Fruit fly (Drosophila melanogaster): ENCODE measurements around the gene plh.

Gene plh

DNA sequence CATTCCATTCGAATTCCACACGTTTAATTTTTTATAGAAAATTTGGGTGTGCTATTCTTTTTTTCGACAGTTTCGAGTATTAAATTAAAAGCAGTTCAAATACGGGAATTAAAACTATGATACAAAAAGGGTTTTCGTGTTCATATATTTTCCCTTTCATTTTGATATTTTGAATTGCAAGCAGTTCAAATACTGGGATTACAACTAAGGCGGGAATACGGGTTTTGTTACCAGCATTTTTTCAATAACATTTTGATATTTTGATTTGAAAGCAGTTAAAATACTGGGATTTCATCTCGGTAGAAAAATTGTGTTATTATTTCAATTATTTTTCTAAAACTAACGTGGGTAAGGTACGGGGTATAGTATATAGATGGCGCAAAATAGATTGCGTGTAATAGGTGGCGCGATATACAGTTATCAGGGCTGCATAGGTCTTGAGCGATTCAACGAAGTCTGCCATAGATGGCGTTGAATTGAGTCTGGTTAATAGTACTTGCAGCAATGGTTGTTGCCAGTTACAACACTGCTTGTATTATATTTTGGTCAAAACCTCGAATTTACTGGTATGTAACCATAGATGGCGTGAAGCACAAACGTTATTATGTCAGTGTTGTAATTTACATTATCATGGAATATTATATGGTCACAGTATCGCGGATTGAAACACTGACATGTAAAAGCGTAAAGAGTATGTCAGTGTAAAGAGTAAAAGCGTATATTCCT is 40.3 kb downstream of the plh start (continued):
- TF ChIP-seq CG14441 (GFP tag; IDR thresholded peaks at IDR 0.05) (peak; percentile 60), Taf1 (GFP tag; IDR thresholded peaks at IDR 0.05) (peak; percentile 34; the same call in 1 of the 2 replicates), gem (tag; optimal IDR thresholded peaks at IDR 0.05) (peak; percentile 58), CG30403 (GFP tag; optimal IDR thresholded peaks at IDR 0.05) (peak; percentile 73), ci (GFP tag; IDR thresholded peaks at IDR 0.05) (peak; percentile 82; the same call in 2 of the 3 replicates), tio (GFP tag; optimal IDR thresholded peaks at IDR 0.05) (peak; percentile 11), CG10654 (GFP tag; optimal IDR thresholded peaks at IDR 0.05) (peak; percentile 59), amos (GFP tag; IDR thresholded peaks at IDR 0.05; ENCODE audit: partially characterized antibody) (peak; percentile 78), peb (GFP tag; IDR thresholded peaks at IDR 0.05) (0 out of 2 replicates have a peak, but pooled peaks have one; percentile 33), CG14965 (GFP tag; optimal IDR thresholded peaks at IDR 0.05; ENCODE audit: borderline replicate concordance) (peak; percentile 71), sd (tag; optimal IDR thresholded peaks at IDR 0.05) (peak; percentile 48), unpg (GFP tag; optimal IDR thresholded peaks at IDR 0.05) (peak; percentile 27), grau (tag; optimal IDR thresholded peaks at IDR 0.05) (peak; percentile 56), CG12659 (GFP tag; optimal IDR thresholded peaks at IDR 0.05) (peak; percentile 19), CG2116 (GFP tag; optimal IDR thresholded peaks at IDR 0.05) (peak; percentile 21), Hr51 (GFP tag; optimal IDR thresholded peaks at IDR 0.05) (peak; percentile 28 to 67), yki (optimal IDR thresholded peaks at IDR 0.05) (peak; percentile 1), CG14050 (GFP tag; IDR thresholded peaks at IDR 0.05) (no peak), seq (GFP tag; IDR thresholded peaks at IDR 0.05) (no peak), pho (GFP tag; optimal IDR thresholded peaks at IDR 0.05) (peak; percentile 77), HmgD (GFP tag; optimal IDR thresholded peaks at IDR 0.05) (peak; percentile 84), Rx (GFP tag; IDR thresholded peaks at IDR 0.05) (no peak), usp (GFP tag; optimal IDR thresholded peaks at IDR 0.05) (no peak), Antp (GFP tag; optimal IDR thresholded peaks at IDR 0.05) (peak; percentile 79), CG3847 (GFP tag; IDR thresholded peaks at IDR 0.05) (peak; percentile 73), Bgb (GFP tag; IDR thresholded peaks at IDR 0.05; ENCODE audit: partially characterized antibody) (peak; percentile 91), CG9817 (tag; optimal IDR thresholded peaks at IDR 0.05) (peak; percentile 67), ttk (GFP tag; IDR thresholded peaks at IDR 0.05) (no peak), CG11247 (GFP tag; IDR thresholded peaks at IDR 0.05) (peak; percentile 85), tx (GFP tag; optimal IDR thresholded peaks at IDR 0.05) (peak; percentile 16), CG8478 (optimal IDR thresholded peaks at IDR 0.05) (peak; percentile 89), CG10979 (tag; optimal IDR thresholded peaks at IDR 0.05) (peak; percentile 63), nom (GFP tag; optimal IDR thresholded peaks at IDR 0.05) (no peak), pnt (GFP tag; optimal IDR thresholded peaks at IDR 0.05) (peak; percentile 57), dm (GFP tag; optimal IDR thresholded peaks at IDR 0.05) (peak; percentile 34), Pdp1 (GFP tag; optimal IDR thresholded peaks at IDR 0.05) (peak; percentile 52 to 96), D (optimal IDR thresholded peaks at IDR 0.05) (no peak), D (GFP tag; optimal IDR thresholded peaks at IDR 0.05) (no peak), CG4854 (GFP tag; optimal IDR thresholded peaks at IDR 0.05) (peak; percentile 20), sima (GFP tag; optimal IDR thresholded peaks at IDR 0.05) (no peak), CG12391 (tag; optimal IDR thresholded peaks at IDR 0.05) (peak; percentile 35), pita (GFP tag; optimal IDR thresholded peaks at IDR 0.05) (peak; percentile 97), CG12744 (GFP tag; optimal IDR thresholded peaks at IDR 0.05) (peak; percentile 1), CG17612 (GFP tag; IDR thresholded peaks at IDR 0.05) (peak; percentile 51; the same call in 1 of the 2 replicates), Atf3 (GFP tag; optimal IDR thresholded peaks at IDR 0.05) (peak; percentile 13), vvl (GFP tag; IDR thresholded peaks at IDR 0.05) (peak; percentile 73), Ravus (GFP tag; IDR thresholded peaks at IDR 0.05) (no peak), NC2α (GFP tag; optimal IDR thresholded peaks at IDR 0.05) (peak; percentile 54), cad (GFP tag; optimal IDR thresholded peaks at IDR 0.05) (no peak), CG13424 (tag; optimal IDR thresholded peaks at IDR 0.05) (peak; percentile 43), E2f2 (GFP tag; IDR thresholded peaks at IDR 0.05) (peak; percentile 37; the same call in 1 of the 2 replicates)
